Fruit fly (Drosophila melanogaster): ENCODE results near the gene Acbp2.

- no peak for TF ChIP-seq ttk (optimal IDR thresholded peaks at IDR 0.05)
- no peak for TF ChIP-seq Sin3A (optimal IDR thresholded peaks at IDR 0.05)
- TF ChIP-seq h (optimal IDR thresholded peaks at IDR 0.05) = no peak
- no peak for TF ChIP-seq psq (optimal IDR thresholded peaks at IDR 0.05)
- no peak for TF ChIP-seq Myc (optimal IDR thresholded peaks at IDR 0.05)
Measured at dm6 chr3L:7128214-7129008, 3.3 kb upstream of the Acbp2 start, which contains the start of the genes Acbp4 and Acbp6.

All from Kc167 (cell line).